Worm (Caenorhabditis elegans): ENCODE data around the gene gst-16.

ce11 chrII:13575018-13575948 lies 49.0 kb downstream of the gst-16 start, which contains the start of the genes mrpl-37 and lin-38:
- TF ChIP-seq ztf-11 (tag; optimal IDR thresholded peaks at IDR 0.05) (no peak), aly-2 (tag; optimal IDR thresholded peaks at IDR 0.05) (no peak)

All from whole organism, L1 larva.